Worm (Caenorhabditis elegans): ENCODE data around the gene srh-78.
A peak's percentile ranks its signal among the peaks of the same experiment; 100 is the strongest.

- no peak for TF ChIP-seq duxl-1 (tag; optimal IDR thresholded peaks at IDR 0.05; ENCODE audit: poor library complexity)
- 0 out of 2 replicates have a peak, but pooled peaks have one; percentile 10 for TF ChIP-seq pha-4 (GFP tag; IDR thresholded peaks at IDR 0.05)
- TF ChIP-seq pha-4 (tag; optimal IDR thresholded peaks at IDR 0.05): no peak
- no peak for TF ChIP-seq mep-1 (tag; optimal IDR thresholded peaks at IDR 0.05)
- no peak for TF ChIP-seq fkh-10 (GFP tag; optimal IDR thresholded peaks at IDR 0.05)
- no peak for TF ChIP-seq lin-38 (GFP tag; IDR thresholded peaks at IDR 0.05)
- no peak for TF ChIP-seq egl-43 (GFP tag; IDR thresholded peaks at IDR 0.05)
- no peak for TF ChIP-seq dmd-8 (GFP tag; IDR thresholded peaks at IDR 0.05)
- no peak for TF ChIP-seq nhr-6 (tag; optimal IDR thresholded peaks at IDR 0.05)
- TF ChIP-seq F44E2.7 (GFP tag; IDR thresholded peaks at IDR 0.05): no peak
- TF ChIP-seq T26A8.4 (GFP tag; IDR thresholded peaks at IDR 0.05): no peak
- TF ChIP-seq lin-15B (tag; optimal IDR thresholded peaks at IDR 0.05): no peak
- no peak for TF ChIP-seq hif-1 (tag; optimal IDR thresholded peaks at IDR 0.05)
Measured at ce11 chrV:260334-260733, 43.4 kb downstream of the srh-78 start.

All from whole organism, L4 larva.